Worm (Caenorhabditis elegans): ENCODE results near the gene T21C12.8.

Gene T21C12.8

DNA sequence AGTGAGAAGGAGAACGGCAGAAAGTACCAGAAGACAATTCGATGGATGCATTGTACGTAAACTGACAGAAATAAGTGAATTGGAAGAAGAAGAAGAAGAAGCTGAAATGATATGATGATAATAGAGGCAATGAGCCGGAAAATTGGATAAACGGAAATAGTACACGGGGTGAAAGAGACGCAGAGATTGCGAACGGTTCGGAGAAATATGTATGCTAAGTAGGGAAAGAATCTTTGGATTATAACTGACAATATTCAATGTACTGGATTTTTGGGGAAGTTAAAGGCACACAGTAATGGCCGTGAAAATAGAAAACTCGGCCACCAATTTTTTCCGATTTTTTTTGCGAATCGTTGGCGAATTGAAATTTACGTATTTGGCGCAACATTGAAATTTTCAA is 22.5 kb upstream of the T21C12.8 start, which contains the start of gene Y45F3A.4:
TSS of gene Y45F3A.4 (minus strand) at position 101 of the 400 bp plus-strand sequence.
- no peak for TF ChIP-seq ceh-43 (GFP tag; optimal IDR thresholded peaks at IDR 0.05)
- no peak for TF ChIP-seq nhr-76 (tag; optimal IDR thresholded peaks at IDR 0.05)
- no peak for TF ChIP-seq sptf-1 (tag; optimal IDR thresholded peaks at IDR 0.05)
- TF ChIP-seq bed-3 (GFP tag; optimal IDR thresholded peaks at IDR 0.05), result no peak
- TF ChIP-seq sem-2 (GFP tag; optimal IDR thresholded peaks at IDR 0.05), result no peak
- TF ChIP-seq lsy-2 (tag; optimal IDR thresholded peaks at IDR 0.05), result no peak
- TF ChIP-seq ceh-83 (GFP tag; optimal IDR thresholded peaks at IDR 0.05), result no peak
- no peak for TF ChIP-seq nhr-2 (tag; optimal IDR thresholded peaks at IDR 0.05)
- TF ChIP-seq pha-4 (tag; optimal IDR thresholded peaks at IDR 0.05), result no peak
- TF ChIP-seq nhr-28 (tag; optimal IDR thresholded peaks at IDR 0.05), result no peak
- no peak for TF ChIP-seq unc-62 (GFP tag; optimal IDR thresholded peaks at IDR 0.05)
- no peak for TF ChIP-seq lin-13 (tag; optimal IDR thresholded peaks at IDR 0.05)
- TF ChIP-seq hlh-1 (tag; optimal IDR thresholded peaks at IDR 0.05), result no peak

DNA sequence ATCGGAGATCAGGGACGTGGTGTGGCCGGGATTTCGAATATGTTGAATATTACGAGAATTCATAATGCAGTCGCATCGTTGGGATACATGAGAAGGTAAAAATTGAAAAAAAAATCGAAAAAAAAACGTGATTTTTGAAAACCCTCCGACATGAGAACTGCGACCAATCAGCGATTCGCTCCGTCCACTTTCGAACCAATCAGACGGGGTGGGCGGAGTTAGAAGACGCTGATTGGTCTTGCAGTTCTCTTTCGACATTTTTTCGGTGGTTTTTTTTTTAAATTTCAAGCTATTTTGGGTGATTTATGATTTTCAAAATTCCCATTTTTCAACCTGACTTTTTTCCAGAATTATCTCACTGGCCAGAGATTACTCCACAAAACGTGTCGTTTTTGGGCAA is 16.4 kb upstream of the T21C12.8 start:
- TF ChIP-seq lsy-2 (tag; optimal IDR thresholded peaks at IDR 0.05), result no peak
- TF ChIP-seq nhr-76 (tag; optimal IDR thresholded peaks at IDR 0.05), result no peak
- TF ChIP-seq tbx-8 (GFP tag; optimal IDR thresholded peaks at IDR 0.05), result no peak
- no peak for TF ChIP-seq pha-4 (tag; optimal IDR thresholded peaks at IDR 0.05)
- TF ChIP-seq nhr-237 (tag; optimal IDR thresholded peaks at IDR 0.05), result no peak
- no peak for TF ChIP-seq nhr-2 (tag; optimal IDR thresholded peaks at IDR 0.05)
- TF ChIP-seq M03D4.4 (tag; optimal IDR thresholded peaks at IDR 0.05), result no peak
- no peak for TF ChIP-seq ceh-83 (GFP tag; optimal IDR thresholded peaks at IDR 0.05)
- no peak for TF ChIP-seq sptf-1 (tag; optimal IDR thresholded peaks at IDR 0.05)
- no peak for TF ChIP-seq blmp-1 (tag; optimal IDR thresholded peaks at IDR 0.05)
- no peak for TF ChIP-seq hlh-1 (tag; optimal IDR thresholded peaks at IDR 0.05)
- TF ChIP-seq cnd-1 (tag; optimal IDR thresholded peaks at IDR 0.05), result no peak
- TF ChIP-seq mab-5 (tag; optimal IDR thresholded peaks at IDR 0.05), result no peak
- no peak for TF ChIP-seq snpc-4 (tag; optimal IDR thresholded peaks at IDR 0.05)
- TF ChIP-seq drap-1 (GFP tag; optimal IDR thresholded peaks at IDR 0.05), result no peak
- no peak for TF ChIP-seq mls-2 (tag; optimal IDR thresholded peaks at IDR 0.05)

DNA sequence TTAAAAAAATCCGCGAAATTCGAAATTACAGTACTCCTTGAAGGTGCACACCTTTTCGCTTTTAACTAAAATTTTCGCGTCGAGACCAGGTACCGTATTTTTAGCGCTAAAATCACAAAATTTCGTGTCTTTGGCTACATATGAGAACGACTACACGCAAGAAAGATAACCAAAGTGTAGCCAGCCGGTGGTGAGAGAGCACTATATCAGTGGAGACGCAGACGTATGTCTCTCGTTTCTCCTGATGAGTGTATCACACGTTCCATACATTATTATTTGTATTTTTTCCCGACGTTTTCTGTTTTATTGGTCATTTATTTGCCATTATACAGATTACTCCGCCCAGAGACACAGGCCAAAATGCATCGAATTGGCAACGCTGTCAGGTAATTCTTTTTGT is 13.1 kb upstream of the T21C12.8 start, which contains the start of gene acdh-11:
TSS of gene acdh-11 (plus strand) at position 333 of the 400 bp plus-strand sequence.
- TF ChIP-seq hlh-1 (tag; optimal IDR thresholded peaks at IDR 0.05) (no peak), unc-39 (tag; optimal IDR thresholded peaks at IDR 0.05) (no peak), mls-2 (tag; optimal IDR thresholded peaks at IDR 0.05) (no peak), sptf-1 (tag; optimal IDR thresholded peaks at IDR 0.05) (no peak), M03D4.4 (tag; optimal IDR thresholded peaks at IDR 0.05) (no peak), zip-8 (tag; optimal IDR thresholded peaks at IDR 0.05) (no peak), mep-1 (tag; optimal IDR thresholded peaks at IDR 0.05) (no peak), bed-3 (GFP tag; optimal IDR thresholded peaks at IDR 0.05) (no peak), unc-120 (tag; optimal IDR thresholded peaks at IDR 0.05; ENCODE audit: poor library complexity, severe bottlenecking) (no peak), ceh-39 (tag; optimal IDR thresholded peaks at IDR 0.05) (no peak), snpc-4 (tag; optimal IDR thresholded peaks at IDR 0.05) (no peak), elt-1 (tag; optimal IDR thresholded peaks at IDR 0.05; ENCODE audit: borderline replicate concordance, insufficient read depth) (no peak), pha-4 (tag; optimal IDR thresholded peaks at IDR 0.05) (no peak), ztf-11 (tag; optimal IDR thresholded peaks at IDR 0.05) (no peak), nhr-76 (tag; optimal IDR thresholded peaks at IDR 0.05) (no peak), flh-1 (GFP tag; optimal IDR thresholded peaks at IDR 0.05) (no peak), ham-2 (GFP tag; optimal IDR thresholded peaks at IDR 0.05) (no peak)

DNA sequence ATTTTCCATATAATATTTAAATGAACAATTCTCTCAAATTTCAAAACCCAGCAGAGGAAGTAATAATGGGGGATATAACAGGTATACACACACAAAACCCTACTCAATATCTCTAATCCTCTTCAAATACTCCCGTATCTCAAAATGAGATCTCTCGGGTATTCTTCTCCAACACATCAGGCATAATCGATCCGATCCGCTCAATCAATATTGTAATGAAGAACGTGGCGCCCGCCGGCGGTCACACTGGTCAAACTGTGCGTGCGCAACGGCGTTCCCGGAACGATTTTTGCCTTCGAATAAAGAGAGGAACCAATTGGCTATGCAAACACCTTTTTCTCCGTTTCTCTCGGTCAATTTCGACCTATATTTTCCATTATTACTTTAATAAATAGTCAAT is 9.7 kb upstream of the T21C12.8 start:
- TF ChIP-seq lin-32 (GFP tag; optimal IDR thresholded peaks at IDR 0.05), result no peak
- TF ChIP-seq ztf-11 (tag; optimal IDR thresholded peaks at IDR 0.05), result no peak
- no peak for TF ChIP-seq hlh-1 (tag; optimal IDR thresholded peaks at IDR 0.05)
- peak; percentile 41 for TF ChIP-seq elt-1 (tag; optimal IDR thresholded peaks at IDR 0.05; ENCODE audit: borderline replicate concordance, insufficient read depth)
- no peak for TF ChIP-seq flh-1 (GFP tag; optimal IDR thresholded peaks at IDR 0.05)

DNA sequence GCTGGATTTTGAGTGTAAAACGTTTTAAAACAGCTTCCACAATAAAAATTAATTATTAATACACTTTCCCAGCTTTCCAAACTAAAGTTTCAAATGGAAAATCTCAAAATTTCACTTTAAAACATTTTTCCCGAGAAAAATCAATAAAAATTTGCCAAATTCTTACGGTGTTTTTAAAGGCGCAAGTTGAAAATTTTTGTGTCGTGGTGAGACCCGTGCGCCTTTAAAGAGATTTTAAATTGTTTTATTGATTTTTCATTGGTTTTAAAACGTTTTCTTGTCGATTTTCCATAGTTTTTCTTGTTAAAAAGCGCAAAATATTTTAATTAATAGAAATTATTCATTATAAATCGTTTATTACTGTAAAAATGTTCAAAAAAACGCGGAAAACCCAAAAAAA is 9.1 kb upstream of the T21C12.8 start, which contains the start of gene Y45F3A.1:
TSS of gene Y45F3A.1 (minus strand) at position 12 of the 400 bp plus-strand sequence.
- TF ChIP-seq ham-2 (GFP tag; optimal IDR thresholded peaks at IDR 0.05), result no peak
- TF ChIP-seq snpc-4 (tag; optimal IDR thresholded peaks at IDR 0.05), result no peak
- no peak for TF ChIP-seq drap-1 (GFP tag; optimal IDR thresholded peaks at IDR 0.05)
